Fruit fly (Drosophila melanogaster): ENCODE data around the gene CG10948.

dm6 chr3L:12815756-12816155 is 34.2 kb downstream of the CG10948 start:
- TF ChIP-seq CG8478 (optimal IDR thresholded peaks at IDR 0.05) (no peak), CTCF (optimal IDR thresholded peaks at IDR 0.05) (no peak)

Measured in S2 (cell line).